Worm (Caenorhabditis elegans): ENCODE measurements around the gene wrt-9.

- TF ChIP-seq nhr-76 (tag; optimal IDR thresholded peaks at IDR 0.05) (no peak), fkh-10 (GFP tag; optimal IDR thresholded peaks at IDR 0.05) (no peak), skn-1 (tag; optimal IDR thresholded peaks at IDR 0.05) (no peak), ztf-11 (tag; optimal IDR thresholded peaks at IDR 0.05) (no peak), elt-3 (tag; optimal IDR thresholded peaks at IDR 0.05) (no peak), nhr-25 (tag; optimal IDR thresholded peaks at IDR 0.05) (no peak), pha-4 (tag; optimal IDR thresholded peaks at IDR 0.05) (no peak), nhr-11 (tag; optimal IDR thresholded peaks at IDR 0.05) (no peak)
These were observed 4.5 kb upstream of the wrt-9 start, which contains the start of gene H02F09.2 for ce11 chrX:1571949-1572348.

Measured in whole organism, L3 larva.